Worm (Caenorhabditis elegans) whole organism, L3 larva: ENCODE results near the gene F20B6.5.

Experiments
- R02D3.7 ChIP-seq: fragments of 150-350 bp; optimal IDR thresholded peaks from 2 replicates; lab custom pipeline; 2014; ENCODE audit warnings: missing biosample characterization, missing genetic modification characterization
- ZK546.5 ChIP-seq: sonication (generic microtip); optimal IDR thresholded peaks from 2 replicates; lab custom pipeline; 2017; ENCODE audit warnings: missing biosample characterization, missing genetic modification characterization
- aly-2 ChIP-seq: fragments of 150-350 bp; optimal IDR thresholded peaks from 2 replicates; lab custom pipeline; 2014; ENCODE audit warnings: missing biosample characterization, missing genetic modification characterization
- ama-1 ChIP-seq: fragments of 150-350 bp; optimal IDR thresholded peaks from 2 replicates; lab custom pipeline; 2018
- ceh-16 ChIP-seq: sonication (generic microtip); optimal IDR thresholded peaks from 2 replicates; lab custom pipeline; 2017; ENCODE audit warnings: missing biosample characterization, missing genetic modification characterization
- ceh-28 ChIP-seq: fragments of 150-350 bp; optimal IDR thresholded peaks from 2 replicates; lab custom pipeline; 2014; ENCODE audit warnings: missing biosample characterization, missing genetic modification reagents, missing genetic modification characterization
- ceh-82 ChIP-seq: fragments of 150-350 bp; optimal IDR thresholded peaks from 2 replicates; lab custom pipeline; 2014; ENCODE audit warnings: missing biosample characterization, missing genetic modification characterization
- ceh-9 ChIP-seq: sonication (generic microtip); optimal IDR thresholded peaks from 2 replicates; lab custom pipeline; 2018; ENCODE audit warnings: missing biosample characterization, missing genetic modification characterization
- daf-12 ChIP-seq: fragments of 150-350 bp; optimal IDR thresholded peaks from 2 replicates; lab custom pipeline; 2014; ENCODE audit warnings: missing biosample characterization, missing genetic modification reagents, missing genetic modification characterization
- egl-27 ChIP-seq: sonication (generic microtip); optimal IDR thresholded peaks from 4 replicates; lab custom pipeline; 2017; ENCODE audit warnings: missing biosample characterization, missing genetic modification reagents, missing genetic modification characterization
- egl-5 ChIP-seq: fragments of 150-350 bp; optimal IDR thresholded peaks from 2 replicates; lab custom pipeline; 2017; ENCODE audit warnings: missing biosample characterization, missing genetic modification reagents, missing genetic modification characterization, inconsistent platforms
- elt-1 ChIP-seq: fragments of 150-350 bp; optimal IDR thresholded peaks from 2 replicates; lab custom pipeline; 2014; ENCODE audit warnings: missing biosample characterization, missing genetic modification characterization
- elt-2 ChIP-seq: sonication (generic microtip); optimal IDR thresholded peaks from 2 replicates; lab custom pipeline; 2016; ENCODE audit warnings: missing genetic modification reagents, mild to moderate bottlenecking, missing genetic modification characterization, missing compliant biosample characterization
- elt-3 ChIP-seq, 3 experiments: fragments of 150-350 bp in 1 of 3; sonication (generic microtip) in 2 of 3; optimal IDR thresholded peaks; 2 replicates in 2 of 3; 4 replicates in 1 of 3; lab custom pipeline; 2014 to 2017; ENCODE audit warnings: missing biosample characterization in 3 of 3, missing genetic modification characterization in 3 of 3
- eor-1 ChIP-seq, 2 experiments: fragments of 150-350 bp; optimal IDR thresholded peaks; 2 replicates each; lab custom pipeline; 2014 to 2018; ENCODE audit warnings: missing biosample characterization in 2 of 2, missing genetic modification characterization in 2 of 2
- fkh-10 ChIP-seq: sonication (generic microtip); optimal IDR thresholded peaks from 2 replicates; lab custom pipeline; 2017; ENCODE audit warnings: missing biosample characterization, missing genetic modification reagents, missing genetic modification characterization
- fkh-2 ChIP-seq: fragments of 150-350 bp; optimal IDR thresholded peaks from 2 replicates; lab custom pipeline; 2014; ENCODE audit warnings: missing biosample characterization, missing genetic modification reagents, missing genetic modification characterization
- fos-1 ChIP-seq: fragments of 150-350 bp; optimal IDR thresholded peaks from 2 replicates; lab custom pipeline; 2014; ENCODE audit warnings: missing biosample characterization, missing genetic modification characterization
- hmg-11 ChIP-seq: sonication (generic microtip); optimal IDR thresholded peaks from 2 replicates; lab custom pipeline; 2016; ENCODE audit warnings: missing genetic modification characterization, missing compliant biosample characterization
- jun-1 ChIP-seq: fragments of 150-350 bp; optimal IDR thresholded peaks from 2 replicates; lab custom pipeline; 2014; ENCODE audit warnings: missing biosample characterization, missing genetic modification reagents, missing genetic modification characterization
- lin-15B ChIP-seq: fragments of 150-350 bp; optimal IDR thresholded peaks from 2 replicates; lab custom pipeline; 2014; ENCODE audit warnings: missing biosample characterization, missing genetic modification characterization
- lin-39 ChIP-seq: fragments of 150-350 bp; optimal IDR thresholded peaks from 2 replicates; lab custom pipeline; 2018; ENCODE audit warnings: missing biosample characterization, missing genetic modification reagents, missing genetic modification characterization
- lsy-12 ChIP-seq: sonication (generic microtip); optimal IDR thresholded peaks from 2 replicates; lab custom pipeline; 2016; ENCODE audit warnings: mild to moderate bottlenecking, missing genetic modification characterization, missing compliant biosample characterization
- mdl-1 ChIP-seq: fragments of 150-350 bp; optimal IDR thresholded peaks from 2 replicates; lab custom pipeline; 2014; ENCODE audit warnings: missing biosample characterization, missing genetic modification characterization
- mml-1 ChIP-seq: fragments of 150-350 bp; sonication (generic microtip); optimal IDR thresholded peaks from 3 replicates; lab custom pipeline; 2014; ENCODE audit warnings: missing biosample characterization, missing genetic modification characterization
- nfya-1 ChIP-seq: sonication (generic microtip); optimal IDR thresholded peaks from 2 replicates; lab custom pipeline; 2017; ENCODE audit warnings: missing genetic modification characterization, mild to moderate bottlenecking, missing compliant biosample characterization, antibody characterized with exemption, moderate library complexity; ENCODE audit not compliant: insufficient read depth
- nhr-11 ChIP-seq: fragments of 150-350 bp; optimal IDR thresholded peaks from 2 replicates; lab custom pipeline; 2014; ENCODE audit warnings: missing biosample characterization, missing genetic modification characterization
- nhr-12 ChIP-seq: fragments of 150-350 bp; optimal IDR thresholded peaks from 2 replicates; lab custom pipeline; 2014; ENCODE audit warnings: missing biosample characterization, missing genetic modification characterization
- nhr-23 ChIP-seq: fragments of 150-350 bp; optimal IDR thresholded peaks from 2 replicates; lab custom pipeline; 2014; ENCODE audit warnings: missing biosample characterization, missing genetic modification reagents, missing genetic modification characterization
- nhr-237 ChIP-seq: fragments of 150-350 bp; optimal IDR thresholded peaks from 2 replicates; lab custom pipeline; 2014; ENCODE audit warnings: missing biosample characterization, missing genetic modification characterization
- nhr-25 ChIP-seq: sonication (generic microtip); optimal IDR thresholded peaks from 2 replicates; lab custom pipeline; 2017; ENCODE audit warnings: missing biosample characterization, missing genetic modification characterization
- nhr-28 ChIP-seq: fragments of 150-350 bp; optimal IDR thresholded peaks from 2 replicates; lab custom pipeline; 2014; ENCODE audit warnings: missing biosample characterization, missing genetic modification characterization
- nhr-43 ChIP-seq: sonication (generic microtip); optimal IDR thresholded peaks from 2 replicates; lab custom pipeline; 2016; ENCODE audit warnings: mild to moderate bottlenecking, missing genetic modification characterization, missing compliant biosample characterization; ENCODE audit not compliant: poor library complexity, severe bottlenecking
- nhr-67 ChIP-seq: fragments of 150-350 bp; optimal IDR thresholded peaks from 2 replicates; lab custom pipeline; 2014; ENCODE audit warnings: missing biosample characterization, missing genetic modification characterization
- nhr-76 ChIP-seq: fragments of 150-350 bp; sonication (generic microtip); optimal IDR thresholded peaks from 5 replicates; lab custom pipeline; 2014; ENCODE audit warnings: missing biosample characterization, missing genetic modification characterization
- nhr-77 ChIP-seq: fragments of 150-350 bp; optimal IDR thresholded peaks from 2 replicates; lab custom pipeline; 2014; ENCODE audit warnings: missing biosample characterization, missing genetic modification characterization
- pha-4 ChIP-seq: fragments of 150-350 bp; optimal IDR thresholded peaks from 2 replicates; lab custom pipeline; 2014; ENCODE audit warnings: missing biosample characterization, missing genetic modification reagents, missing genetic modification characterization
- pqm-1 ChIP-seq: fragments of 150-350 bp; optimal IDR thresholded peaks from 2 replicates; lab custom pipeline; 2017; ENCODE audit warnings: missing biosample characterization, missing genetic modification characterization, inconsistent platforms
- sea-2 ChIP-seq: fragments of 150-350 bp; sonication (generic microtip); optimal IDR thresholded peaks from 4 replicates; lab custom pipeline; 2014; ENCODE audit warnings: missing biosample characterization, missing genetic modification reagents, missing genetic modification characterization
- skn-1 ChIP-seq: fragments of 150-350 bp; optimal IDR thresholded peaks from 2 replicates; lab custom pipeline; 2014; ENCODE audit warnings: missing biosample characterization, missing genetic modification characterization
- snpc-4 ChIP-seq: fragments of 150-350 bp; optimal IDR thresholded peaks from 2 replicates; lab custom pipeline; 2014; ENCODE audit warnings: missing biosample characterization, missing genetic modification characterization
- tbx-2 ChIP-seq: sonication (generic microtip); optimal IDR thresholded peaks from 2 replicates; lab custom pipeline; 2016; ENCODE audit warnings: mild to moderate bottlenecking, missing genetic modification characterization, missing compliant biosample characterization
- unc-39 ChIP-seq: sonication (generic microtip); optimal IDR thresholded peaks from 4 replicates; lab custom pipeline; 2017; ENCODE audit warnings: missing biosample characterization, missing genetic modification characterization
- unc-62 ChIP-seq: fragments of 150-350 bp; sonication (generic microtip); optimal IDR thresholded peaks from 4 replicates; lab custom pipeline; 2014; ENCODE audit warnings: missing biosample characterization, missing genetic modification reagents, missing genetic modification characterization
- zag-1 ChIP-seq: fragments of 150-350 bp; optimal IDR thresholded peaks from 2 replicates; lab custom pipeline; 2014; ENCODE audit warnings: missing biosample characterization, missing genetic modification characterization
- ztf-11 ChIP-seq: fragments of 150-350 bp; optimal IDR thresholded peaks from 2 replicates; lab custom pipeline; 2014; ENCODE audit warnings: missing biosample characterization, missing genetic modification characterization
- ztf-4 ChIP-seq: fragments of 150-350 bp; optimal IDR thresholded peaks from 2 replicates; lab custom pipeline; 2014; ENCODE audit warnings: missing biosample characterization, missing genetic modification characterization

F20B6.5 gene

DNA sequence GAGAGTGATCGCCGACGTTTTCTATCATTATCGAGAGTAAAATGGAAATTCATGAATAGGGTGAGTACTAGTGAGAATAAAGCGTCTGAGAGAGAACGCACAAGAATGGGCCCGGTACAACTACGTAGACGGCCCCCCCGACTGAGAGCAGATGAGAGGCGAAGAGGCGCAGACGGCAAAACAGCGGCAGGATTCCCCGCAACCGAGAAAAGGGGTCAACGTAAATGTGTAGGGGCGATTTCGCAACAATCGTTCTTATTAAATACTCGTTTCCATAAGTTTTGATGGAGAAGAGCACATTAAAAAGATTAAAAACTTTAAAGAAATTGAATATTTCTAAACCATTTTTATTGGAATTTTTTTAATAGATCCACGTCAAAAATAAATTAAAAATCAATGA, 14.9 kb upstream of the F20B6.5 start:
- TF ChIP-seq pha-4 (tag; lab: Kevin White, UChicago) (peak; percentile 15), nhr-67 (tag; lab: Kevin White, UChicago) (no peak), nhr-43 (tag; lab: Kevin White, UChicago) (peak; percentile 38), hmg-11 (tag; lab: Kevin White, UChicago) (peak; percentile 37), zag-1 (tag; lab: Kevin White, UChicago) (no peak), nhr-23 (tag; lab: Kevin White, UChicago) (peak; percentile 52), snpc-4 (tag; lab: Kevin White, UChicago) (peak; percentile 7), nfya-1 (tag; lab: Kevin White, UChicago) (peak; percentile 63)

DNA sequence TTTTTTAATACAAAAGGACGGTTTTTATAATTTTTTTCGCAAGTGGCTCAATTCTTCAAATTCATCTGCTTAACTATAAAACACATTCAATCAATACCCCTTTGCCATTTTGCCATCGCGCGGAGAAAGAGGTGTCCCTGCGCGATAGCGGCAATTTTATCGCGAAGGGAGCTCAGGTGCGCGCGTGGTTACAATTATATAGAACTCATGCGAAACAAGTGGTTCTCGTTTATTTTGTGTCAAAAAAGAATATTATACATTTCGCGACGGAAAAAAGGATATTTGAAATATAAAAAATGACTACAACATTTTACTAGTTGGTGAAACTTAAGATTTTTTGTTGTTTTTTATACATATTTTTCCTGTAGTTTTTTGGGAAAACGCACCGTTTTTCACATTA, 9.4 kb upstream of the F20B6.5 start:
- TF ChIP-seq aly-2 (tag; lab: Kevin White, UChicago) (peak; percentile 97), unc-39 (tag; lab: Kevin White, UChicago) (no peak), nhr-67 (tag; lab: Kevin White, UChicago) (peak; percentile 58), ama-1 (lab: Kevin White, UChicago) (peak; percentile 68), pqm-1 (peak; percentile 82), pha-4 (tag; lab: Kevin White, UChicago) (peak; percentile 98), mml-1 (tag; lab: Kevin White, UChicago) (no peak), hmg-11 (tag; lab: Kevin White, UChicago) (peak; percentile 91), elt-3 (tag; optimal IDR thresholded peaks at IDR 0.05; lab: Kevin White, UChicago) (peak; percentile 59 to 98 (median 94)), elt-2 (tag; lab: Kevin White, UChicago) (peak; percentile 86), daf-12 (tag; lab: Kevin White, UChicago) (peak; percentile 93), fkh-2 (tag; lab: Kevin White, UChicago) (peak; percentile 88), mdl-1 (peak; percentile 73), nhr-76 (tag; lab: Kevin White, UChicago) (peak; percentile 93), fkh-10 (GFP tag; lab: Kevin White, UChicago) (peak; percentile 97), sea-2 (no peak), nhr-23 (tag; lab: Kevin White, UChicago) (peak; percentile 99), R02D3.7 (tag; lab: Kevin White, UChicago) (peak; percentile 95), nhr-12 (tag; lab: Kevin White, UChicago) (peak; percentile 34), nhr-25 (peak; percentile 98), nfya-1 (tag; lab: Kevin White, UChicago) (peak; percentile 98), ceh-16 (tag; lab: Kevin White, UChicago) (peak; percentile 68), eor-1 (tag; optimal IDR thresholded peaks at IDR 0.05; lab: Kevin White, UChicago) (peak in 1 of 2 experiments; percentile 76), tbx-2 (tag; lab: Kevin White, UChicago) (peak; percentile 99), nhr-28 (tag; lab: Kevin White, UChicago) (peak; percentile 87), egl-5 (tag; lab: Kevin White, UChicago) (peak; percentile 99), nhr-237 (peak; percentile 93), ceh-82 (tag; lab: Kevin White, UChicago) (peak; percentile 99), jun-1 (tag; lab: Kevin White, UChicago) (peak; percentile 100), ceh-9 (tag; lab: Kevin White, UChicago) (peak; percentile 95), nhr-77 (peak; percentile 100), fos-1 (tag; lab: Kevin White, UChicago) (peak; percentile 94), ztf-4 (peak; percentile 94), skn-1 (tag; lab: Kevin White, UChicago) (peak; percentile 93), egl-27 (tag; lab: Kevin White, UChicago) (peak; percentile 97), snpc-4 (tag; lab: Kevin White, UChicago) (peak; percentile 96), zag-1 (tag; lab: Kevin White, UChicago) (peak; percentile 95), nhr-43 (tag; lab: Kevin White, UChicago) (peak; percentile 99), lin-39 (tag; lab: Kevin White, UChicago) (peak; percentile 99), lsy-12 (tag; lab: Kevin White, UChicago) (peak; percentile 97), nhr-11 (tag; lab: Kevin White, UChicago) (peak; percentile 97), ztf-11 (tag; lab: Kevin White, UChicago) (peak; percentile 70), ceh-28 (tag; lab: Kevin White, UChicago) (peak; percentile 100), elt-1 (peak; percentile 88), unc-62 (GFP tag; lab: Kevin White, UChicago) (peak; percentile 97), ZK546.5 (tag; lab: Kevin White, UChicago) (peak; percentile 62), lin-15B (tag; lab: Kevin White, UChicago) (peak; percentile 44)
